Fruit fly (Drosophila melanogaster) whole organism, embryonic: ENCODE results near the gene Mccc1.

Experiments used
- Antp ChIP-seq: fragments of 200-800 bp; sonication (Bioruptor generic); optimal IDR thresholded peaks from 3 replicates; lab custom pipeline; 2016; ENCODE audit warnings: missing biosample characterization, missing genetic modification characterization
- C15 ChIP-seq: fragments of 200-800 bp; sonication (Bioruptor generic); IDR thresholded peaks from 3 replicates; pipeline ENCODE4 v1.3.6; 2022; ENCODE audit warnings: missing biosample characterization, missing genetic modification characterization
- CG10209 ChIP-seq: fragments of 200-800 bp; sonication (Bioruptor generic); optimal IDR thresholded peaks from 3 replicates; lab custom pipeline; 2017; ENCODE audit warnings: missing biosample characterization, mild to moderate bottlenecking, missing genetic modification characterization, missing genetic modification reagents
- CG10274 ChIP-seq: fragments of 200-800 bp; sonication (Bioruptor generic); optimal IDR thresholded peaks from 3 replicates; lab custom pipeline; 2017; ENCODE audit warnings: missing biosample characterization, mild to moderate bottlenecking, missing genetic modification characterization
- CG10959 ChIP-seq: fragments of 200-800 bp; sonication (Bioruptor generic); IDR thresholded peaks from 2 replicates; pipeline ENCODE4 v1.3.6; 2022; ENCODE audit warnings: missing biosample characterization, missing genetic modification characterization
- CG12391 ChIP-seq: fragments of 200-800 bp; sonication (Bioruptor generic); optimal IDR thresholded peaks from 3 replicates; lab custom pipeline; 2018; ENCODE audit warnings: missing biosample characterization, mild to moderate bottlenecking, missing genetic modification characterization, moderate library complexity
- CG14860 ChIP-seq: fragments of 200-800 bp; sonication (Bioruptor generic); IDR thresholded peaks from 3 replicates; pipeline ENCODE4 v1.3.6; 2022; ENCODE audit warnings: missing biosample characterization, missing genetic modification characterization; ENCODE audit not compliant: partially characterized antibody
- CG15601 ChIP-seq: fragments of 200-800 bp; sonication (Bioruptor generic); optimal IDR thresholded peaks from 3 replicates; lab custom pipeline; 2019; ENCODE audit warnings: missing biosample characterization, mild to moderate bottlenecking, missing genetic modification characterization, moderate library complexity
- CG2120 ChIP-seq: fragments of 200-800 bp; sonication (Bioruptor generic); optimal IDR thresholded peaks from 3 replicates; lab custom pipeline; 2016; ENCODE audit warnings: missing biosample characterization, missing genetic modification characterization
- CG31365 ChIP-seq: fragments of 200-800 bp; sonication (Bioruptor generic); optimal IDR thresholded peaks from 2 replicates; lab custom pipeline; 2018; ENCODE audit warnings: missing biosample characterization, mild to moderate bottlenecking, missing genetic modification characterization
- CG31388 ChIP-seq: fragments of 200-800 bp; sonication (Bioruptor generic); optimal IDR thresholded peaks from 2 replicates; lab custom pipeline; 2016; ENCODE audit warnings: missing biosample characterization, missing genetic modification characterization
- CG3726 ChIP-seq: fragments of 200-800 bp; sonication (Bioruptor generic); IDR thresholded peaks from 3 replicates; pipeline ENCODE4, ENCODE4 v1.3.6; 2022; ENCODE audit warnings: missing biosample characterization, missing genetic modification characterization
- CG6272 ChIP-seq: fragments of 200-800 bp; sonication (Bioruptor generic); IDR thresholded peaks from 2 replicates; pipeline ENCODE4 v1.3.6; 2022; ENCODE audit warnings: missing biosample characterization, missing genetic modification characterization
- CG6765 ChIP-seq: fragments of 200-800 bp; sonication (Bioruptor generic); optimal IDR thresholded peaks from 3 replicates; lab custom pipeline; 2017; ENCODE audit warnings: missing biosample characterization, mild to moderate bottlenecking, missing genetic modification characterization
- CG7786 ChIP-seq: fragments of 200-800 bp; sonication (Bioruptor generic); optimal IDR thresholded peaks from 2 replicates; lab custom pipeline; 2016; ENCODE audit warnings: missing biosample characterization, missing genetic modification characterization
- CG8290 ChIP-seq, 3 experiments: fragments of 200-800 bp; sonication (Bioruptor generic); optimal IDR thresholded peaks; 2 replicates each; lab custom pipeline; 2016 to 2019; ENCODE audit warnings: missing biosample characterization in 3 of 3, missing genetic modification characterization in 3 of 3, mild to moderate bottlenecking in 2 of 3, moderate library complexity in 1 of 3
- CG8765 ChIP-seq: fragments of 200-800 bp; sonication (Bioruptor generic); IDR thresholded peaks from 2 replicates; pipeline ENCODE4 v1.3.6; 2022; ENCODE audit warnings: missing biosample characterization, missing genetic modification characterization
- CTCF ChIP-seq: fragments of 200-800 bp; sonication (Bioruptor generic); optimal IDR thresholded peaks from 2 replicates; lab custom pipeline; 2017; ENCODE audit warnings: missing biosample characterization, mild to moderate bottlenecking, missing genetic modification characterization, moderate library complexity
- Fer3 ChIP-seq: fragments of 200-800 bp; sonication (Bioruptor generic); optimal IDR thresholded peaks from 2 replicates; lab custom pipeline; 2018; ENCODE audit warnings: missing biosample characterization, mild to moderate bottlenecking, missing genetic modification characterization, moderate library complexity
- Gsc ChIP-seq: fragments of 200-800 bp; sonication (Bioruptor generic); IDR thresholded peaks from 2 replicates; pipeline ENCODE4 v1.3.6; 2022; ENCODE audit warnings: missing biosample characterization, missing genetic modification characterization
- Hr51 ChIP-seq, 2 experiments: fragments of 200-800 bp; sonication (Bioruptor generic); optimal IDR thresholded peaks; 2 replicates in 1 of 2; 3 replicates in 1 of 2; lab custom pipeline; 2016 to 2018; ENCODE audit warnings: missing biosample characterization in 2 of 2, missing genetic modification characterization in 2 of 2, mild to moderate bottlenecking in 1 of 2, moderate library complexity in 1 of 2
- Mad ChIP-seq: fragments of 200-800 bp; sonication (Bioruptor generic); optimal IDR thresholded peaks from 2 replicates; lab custom pipeline; 2016; ENCODE audit warnings: missing biosample characterization, missing genetic modification characterization
- Meics ChIP-seq: fragments of 200-800 bp; sonication (Bioruptor generic); optimal IDR thresholded peaks from 2 replicates; lab custom pipeline; 2017; ENCODE audit warnings: missing biosample characterization, mild to moderate bottlenecking, missing genetic modification characterization
- Mrtf ChIP-seq: fragments of 200-800 bp; sonication (Bioruptor generic); IDR thresholded peaks from 3 replicates; pipeline ENCODE4 v1.3.6; 2022; ENCODE audit warnings: missing biosample characterization, missing genetic modification characterization
- NC2α ChIP-seq: fragments of 200-800 bp; sonication (Bioruptor generic); optimal IDR thresholded peaks from 2 replicates; lab custom pipeline; 2016; ENCODE audit warnings: missing biosample characterization, missing genetic modification characterization
- NC2β ChIP-seq: fragments of 200-800 bp; sonication (Bioruptor generic); optimal IDR thresholded peaks from 2 replicates; lab custom pipeline; 2016; ENCODE audit warnings: missing biosample characterization, missing genetic modification characterization
- Neu2 ChIP-seq: fragments of 200-800 bp; sonication (Bioruptor generic); optimal IDR thresholded peaks from 3 replicates; lab custom pipeline; 2016; ENCODE audit warnings: missing biosample characterization, missing genetic modification characterization, borderline replicate concordance
- Nf-YB ChIP-seq: fragments of 200-800 bp; sonication (Bioruptor generic); optimal IDR thresholded peaks from 3 replicates; lab custom pipeline; 2019; ENCODE audit warnings: missing biosample characterization, mild to moderate bottlenecking, missing genetic modification characterization, moderate library complexity
- Oli ChIP-seq: fragments of 200-800 bp; sonication (Bioruptor generic); optimal IDR thresholded peaks from 2 replicates; lab custom pipeline; 2018; ENCODE audit warnings: missing biosample characterization, mild to moderate bottlenecking, missing genetic modification characterization, moderate library complexity
- Scr ChIP-seq: fragments of 200-800 bp; sonication (Bioruptor generic); IDR thresholded peaks from 2 replicates; pipeline ENCODE4 v1.3.6; 2022; ENCODE audit warnings: missing biosample characterization, missing genetic modification characterization; ENCODE audit not compliant: partially characterized antibody
- Sox100B ChIP-seq: fragments of 200-800 bp; sonication (Bioruptor generic); optimal IDR thresholded peaks from 3 replicates; lab custom pipeline; 2018; ENCODE audit warnings: missing biosample characterization, mild to moderate bottlenecking, missing genetic modification characterization
- bsh ChIP-seq, 2 experiments: fragments of 200-800 bp; sonication (Bioruptor generic); optimal IDR thresholded peaks; 2 replicates each; lab custom pipeline; 2017 to 2018; ENCODE audit warnings: mild to moderate bottlenecking in 2 of 2, missing biosample characterization in 2 of 2, missing genetic modification characterization in 2 of 2, moderate library complexity in 1 of 2
- chinmo ChIP-seq: fragments of 200-800 bp; sonication (Bioruptor generic); IDR thresholded peaks from 4 replicates; pipeline ENCODE4 v1.3.6; 2022; ENCODE audit warnings: missing biosample characterization, missing genetic modification characterization; ENCODE audit not compliant: partially characterized antibody
- crol ChIP-seq: fragments of 200-800 bp; sonication (Bioruptor generic); IDR thresholded peaks from 2 replicates; pipeline ENCODE4 v1.3.6; 2022; ENCODE audit warnings: missing biosample characterization, missing genetic modification characterization
- crp ChIP-seq, 2 experiments: fragments of 200-800 bp; sonication (Bioruptor generic); optimal IDR thresholded peaks; 2 replicates in 1 of 2; 3 replicates in 1 of 2; lab custom pipeline; 2017; ENCODE audit warnings: missing biosample characterization in 2 of 2, missing genetic modification characterization in 2 of 2, mild to moderate bottlenecking in 1 of 2, moderate library complexity in 1 of 2
- dimm ChIP-seq: fragments of 200-800 bp; sonication (Bioruptor generic); IDR thresholded peaks from 2 replicates; pipeline ENCODE4 v1.3.6; 2022; ENCODE audit warnings: missing biosample characterization, missing genetic modification characterization
- dysf ChIP-seq: fragments of 200-800 bp; sonication (Bioruptor generic); IDR thresholded peaks from 3 replicates; pipeline ENCODE4 v1.3.6; 2022; ENCODE audit warnings: missing biosample characterization, missing genetic modification characterization
- insv ChIP-seq, 2 experiments: fragments of 200-800 bp; sonication (Bioruptor generic); optimal IDR thresholded peaks; 3 replicates each; lab custom pipeline; 2016 to 2018; ENCODE audit warnings: missing biosample characterization in 2 of 2, missing genetic modification characterization in 2 of 2
- jigr1 ChIP-seq: fragments of 200-800 bp; sonication (Bioruptor generic); IDR thresholded peaks from 3 replicates; pipeline ENCODE4 v1.3.6; 2022; ENCODE audit warnings: missing biosample characterization, missing genetic modification characterization
- jing ChIP-seq: fragments of 200-800 bp; sonication (Bioruptor generic); optimal IDR thresholded peaks from 2 replicates; lab custom pipeline; 2018; ENCODE audit warnings: missing biosample characterization, mild to moderate bottlenecking, missing genetic modification characterization
- lbe ChIP-seq: fragments of 200-800 bp; sonication (Bioruptor generic); optimal IDR thresholded peaks from 2 replicates; lab custom pipeline; 2016; ENCODE audit warnings: missing biosample characterization, mild to moderate bottlenecking, missing genetic modification characterization
- mirr ChIP-seq: fragments of 200-800 bp; sonication (Bioruptor generic); optimal IDR thresholded peaks from 3 replicates; lab custom pipeline; 2018; ENCODE audit warnings: missing biosample characterization, mild to moderate bottlenecking, missing genetic modification characterization
- nau ChIP-seq: fragments of 200-800 bp; sonication (Bioruptor generic); optimal IDR thresholded peaks from 3 replicates; lab custom pipeline; 2017; ENCODE audit warnings: missing biosample characterization, mild to moderate bottlenecking, missing genetic modification characterization, missing genetic modification reagents
- nerfin-1 ChIP-seq: fragments of 200-800 bp; sonication (Bioruptor generic); optimal IDR thresholded peaks from 3 replicates; lab custom pipeline; 2019; ENCODE audit warnings: missing biosample characterization, mild to moderate bottlenecking, missing genetic modification characterization, moderate library complexity
- prd ChIP-seq, 3 experiments: fragments of >200 bp in 2 of 3; fragments of 200-800 bp in 1 of 3; sonication (Bioruptor generic) in 1 of 3; optimal IDR thresholded peaks in 2 of 3; IDR thresholded peaks in 1 of 3; 2 replicates in 2 of 3; 3 replicates in 1 of 3; pipeline versions ENCODE4 v1.3.6 to Lab custom; 2017 to 2022; ENCODE audit warnings: missing biosample characterization in 1 of 3, missing genetic modification characterization in 1 of 3
- row ChIP-seq: fragments of 200-800 bp; sonication (Bioruptor generic); IDR thresholded peaks from 3 replicates; pipeline ENCODE4 v1.3.6; 2022; ENCODE audit warnings: missing biosample characterization, missing genetic modification characterization
- stc ChIP-seq: fragments of 200-800 bp; sonication (Bioruptor generic); IDR thresholded peaks from 2 replicates; pipeline ENCODE4 v1.3.6; 2022; ENCODE audit warnings: missing biosample characterization, missing genetic modification characterization
- tio ChIP-seq: fragments of 200-800 bp; sonication (Bioruptor generic); optimal IDR thresholded peaks from 2 replicates; lab custom pipeline; 2017; ENCODE audit warnings: missing biosample characterization, missing genetic modification characterization, inconsistent platforms
- tup ChIP-seq: fragments of 200-800 bp; sonication (Bioruptor generic); optimal IDR thresholded peaks from 2 replicates; lab custom pipeline; 2016; ENCODE audit warnings: missing biosample characterization, mild to moderate bottlenecking, missing genetic modification characterization, moderate library complexity

Mccc1 gene

dm6 chr3R:31744044-31744652, 49.6 kb downstream of the Mccc1 start, which contains the start of gene CG1896 (continued):
- TF ChIP-seq jigr1 (GFP tag; lab: Robert Waterston, UW) (no peak), CG7786 (GFP tag; lab: Kevin White, UChicago) (no peak), Neu2 (GFP tag; lab: Kevin White, UChicago) (no peak), bsh (GFP tag; optimal IDR thresholded peaks at IDR 0.05; lab: Kevin White, UChicago) (peak in 1 of 2 experiments; percentile 52), mirr (GFP tag; lab: Kevin White, UChicago) (no peak), Hr51 (GFP tag; optimal IDR thresholded peaks at IDR 0.05; lab: Kevin White, UChicago) (peak in 1 of 2 experiments; percentile 30), C15 (no peak), CG14860 (GFP tag; lab: Robert Waterston, UW) (no peak), chinmo (no peak), Meics (GFP tag; lab: Kevin White, UChicago) (peak; percentile 45), Antp (no peak), Sox100B (GFP tag; lab: Kevin White, UChicago) (no peak), dysf (GFP tag; lab: Robert Waterston, UW) (peak; percentile 54; the same call in 1 of the 3 replicates), dimm (GFP tag; lab: Robert Waterston, UW) (no peak), row (GFP tag; lab: Robert Waterston, UW) (peak; percentile 67), crp (GFP tag; optimal IDR thresholded peaks at IDR 0.05; lab: Kevin White, UChicago) (no peak), Gsc (GFP tag; lab: Robert Waterston, UW) (no peak), Mrtf (GFP tag; lab: Robert Waterston, UW) (no peak), insv (GFP tag; optimal IDR thresholded peaks at IDR 0.05; lab: Kevin White, UChicago) (no peak), nau (GFP tag; lab: Kevin White, UChicago) (no peak), lbe (peak; percentile 68), CG2120 (GFP tag; lab: Kevin White, UChicago) (peak; percentile 50), CG8765 (GFP tag; lab: Robert Waterston, UW) (no peak), Nf-YB (GFP tag; lab: Kevin White, UChicago) (no peak), NC2α (GFP tag; lab: Kevin White, UChicago) (no peak), CG6765 (GFP tag; lab: Kevin White, UChicago) (no peak), NC2β (GFP tag; lab: Kevin White, UChicago) (no peak), CG31365 (no peak), CG10209 (GFP tag; lab: Kevin White, UChicago) (peak; percentile 49), CG12391 (tag; lab: Kevin White, UChicago) (peak; percentile 49), CG10274 (GFP tag; lab: Kevin White, UChicago) (peak; percentile 15), CG6272 (GFP tag; lab: Robert Waterston, UW) (no peak), tup (peak; percentile 2), prd (optimal IDR thresholded peaks at IDR 0.05; lab: Kevin White, UChicago) (no peak), prd (GFP tag; IDR thresholded peaks at IDR 0.05; lab: Robert Waterston, UW) (peak; percentile 59; the same call in 2 of the 3 replicates), Scr (GFP tag; lab: Robert Waterston, UW) (no peak), nerfin-1 (peak; percentile 21), CG10959 (GFP tag; lab: Robert Waterston, UW) (no peak), CG8290 (GFP tag; optimal IDR thresholded peaks at IDR 0.05; lab: Kevin White, UChicago) (no peak), CG8290 (tag; optimal IDR thresholded peaks at IDR 0.05; lab: Kevin White, UChicago) (no peak), CTCF (GFP tag; lab: Kevin White, UChicago) (peak; percentile 4), Fer3 (tag; lab: Kevin White, UChicago) (peak; percentile 30), Mad (GFP tag; lab: Kevin White, UChicago) (no peak), jing (GFP tag; lab: Kevin White, UChicago) (no peak), crol (GFP tag; lab: Robert Waterston, UW) (no peak), CG15601 (tag; lab: Kevin White, UChicago) (peak; percentile 32), CG31388 (GFP tag; lab: Kevin White, UChicago) (no peak), tio (GFP tag; lab: Kevin White, UChicago) (no peak), Oli (tag; lab: Kevin White, UChicago) (peak; percentile 25), stc (GFP tag; lab: Robert Waterston, UW) (peak; percentile 54), CG3726 (GFP tag; lab: Robert Waterston, UW) (no peak)
